Fruit fly (Drosophila melanogaster) whole organism, embryonic: ENCODE data around the gene CG6959.
A peak's percentile ranks its signal among the peaks of the same experiment; 100 is the strongest.

Source experiments
- Bgb ChIP-seq: fragments of 200-800 bp; sonication (Bioruptor generic); IDR thresholded peaks from 2 replicates; pipeline ENCODE4 v1.3.6; 2022; ENCODE audit warnings: missing biosample characterization, missing genetic modification characterization; ENCODE audit not compliant: partially characterized antibody
- CG10462 ChIP-seq: fragments of 200-800 bp; sonication (Bioruptor generic); optimal IDR thresholded peaks from 2 replicates; lab custom pipeline; 2016; ENCODE audit warnings: missing biosample characterization, missing genetic modification characterization
- CG10959 ChIP-seq: fragments of 200-800 bp; sonication (Bioruptor generic); IDR thresholded peaks from 2 replicates; pipeline ENCODE4 v1.3.6; 2022; ENCODE audit warnings: missing biosample characterization, missing genetic modification characterization
- CG11398 ChIP-seq: fragments of 200-800 bp; sonication (Bioruptor generic); optimal IDR thresholded peaks from 2 replicates; lab custom pipeline; 2016; ENCODE audit warnings: missing biosample characterization, missing genetic modification characterization
- CG11695 ChIP-seq: fragments of 200-800 bp; sonication (Bioruptor generic); IDR thresholded peaks from 3 replicates; pipeline ENCODE4 v1.3.6; 2022; ENCODE audit warnings: missing biosample characterization, missing genetic modification characterization
- CG12155 ChIP-seq: fragments of 200-800 bp; sonication (Bioruptor generic); optimal IDR thresholded peaks from 3 replicates; lab custom pipeline; 2016; ENCODE audit warnings: missing biosample characterization, missing genetic modification characterization
- CG1602 ChIP-seq: fragments of 200-800 bp; sonication (Bioruptor generic); optimal IDR thresholded peaks from 3 replicates; lab custom pipeline; 2016; ENCODE audit warnings: missing biosample characterization, missing genetic modification characterization
- CG16779 ChIP-seq: fragments of 200-800 bp; sonication (Bioruptor generic); IDR thresholded peaks from 2 replicates; pipeline ENCODE4 v1.3.6; 2022; ENCODE audit warnings: missing biosample characterization, missing genetic modification characterization
- CG30403 ChIP-seq: fragments of 200-800 bp; sonication (Bioruptor generic); optimal IDR thresholded peaks from 3 replicates; lab custom pipeline; 2016; ENCODE audit warnings: missing biosample characterization, missing genetic modification characterization
- CG32767 ChIP-seq: fragments of 200-800 bp; sonication (Bioruptor generic); IDR thresholded peaks from 2 replicates; pipeline ENCODE4 v1.3.6; 2022; ENCODE audit warnings: missing biosample characterization, missing genetic modification characterization
- CG3407 ChIP-seq: fragments of 200-800 bp; sonication (Bioruptor generic); optimal IDR thresholded peaks from 2 replicates; lab custom pipeline; 2018; ENCODE audit warnings: missing biosample characterization, mild to moderate bottlenecking, missing genetic modification characterization
- CG34224 ChIP-seq: fragments of 200-800 bp; sonication (Bioruptor generic); IDR thresholded peaks from 3 replicates; pipeline ENCODE4 v1.3.6; 2022; ENCODE audit warnings: missing biosample characterization, missing genetic modification characterization; ENCODE audit not compliant: partially characterized antibody
- CG4282 ChIP-seq: fragments of 200-800 bp; sonication (Bioruptor generic); optimal IDR thresholded peaks from 2 replicates; lab custom pipeline; 2016; ENCODE audit warnings: missing biosample characterization, missing genetic modification characterization
- CG4854 ChIP-seq: fragments of 200-800 bp; sonication (Bioruptor generic); optimal IDR thresholded peaks from 2 replicates; lab custom pipeline; 2016; ENCODE audit warnings: missing biosample characterization, missing genetic modification characterization, inconsistent platforms
- CG8290 ChIP-seq, 3 experiments: fragments of 200-800 bp; sonication (Bioruptor generic); optimal IDR thresholded peaks; 2 replicates each; lab custom pipeline; 2016 to 2019; ENCODE audit warnings: missing biosample characterization in 3 of 3, missing genetic modification characterization in 3 of 3, mild to moderate bottlenecking in 2 of 3, moderate library complexity in 1 of 3
- CG9932 ChIP-seq: fragments of 200-800 bp; sonication (Bioruptor generic); IDR thresholded peaks from 2 replicates; pipeline ENCODE4 v1.3.6; 2022; ENCODE audit warnings: missing biosample characterization, missing genetic modification characterization
- D19A ChIP-seq: fragments of 200-800 bp; optimal IDR thresholded peaks from 3 replicates; lab custom pipeline; 2019; ENCODE audit warnings: missing biosample characterization, mild to moderate bottlenecking, missing genetic modification characterization, moderate library complexity
- HLH54F ChIP-seq: fragments of 200-800 bp; sonication (Bioruptor generic); optimal IDR thresholded peaks from 3 replicates; lab custom pipeline; 2016; ENCODE audit warnings: missing biosample characterization, missing genetic modification characterization
- Hsf ChIP-seq: fragments of 200-800 bp; sonication (Bioruptor generic); optimal IDR thresholded peaks from 3 replicates; lab custom pipeline; 2016; ENCODE audit warnings: missing biosample characterization, missing genetic modification characterization
- Mad ChIP-seq: fragments of 200-800 bp; sonication (Bioruptor generic); optimal IDR thresholded peaks from 2 replicates; lab custom pipeline; 2016; ENCODE audit warnings: missing biosample characterization, missing genetic modification characterization
- NFAT ChIP-seq: fragments of 200-800 bp; sonication (Bioruptor generic); IDR thresholded peaks from 2 replicates; pipeline ENCODE4 v1.3.6; 2022; ENCODE audit warnings: missing biosample characterization, missing genetic modification characterization
- Oaz ChIP-seq: fragments of 200-800 bp; sonication (Bioruptor generic); IDR thresholded peaks from 2 replicates; pipeline ENCODE4 v1.3.6; 2022; ENCODE audit warnings: missing biosample characterization, missing genetic modification characterization
- Sox100B ChIP-seq: fragments of 200-800 bp; sonication (Bioruptor generic); optimal IDR thresholded peaks from 3 replicates; lab custom pipeline; 2018; ENCODE audit warnings: missing biosample characterization, mild to moderate bottlenecking, missing genetic modification characterization
- Sry-β ChIP-seq: fragments of 200-800 bp; sonication (Bioruptor generic); optimal IDR thresholded peaks from 2 replicates; lab custom pipeline; 2018; ENCODE audit warnings: missing biosample characterization, mild to moderate bottlenecking, missing genetic modification characterization, moderate library complexity
- Stat92E ChIP-seq, 3 experiments: fragments of >200 bp in 2 of 3; fragments of 200-800 bp in 1 of 3; sonication (Bioruptor generic) in 1 of 3; optimal IDR thresholded peaks; 2 replicates each; lab custom pipeline; 2017 to 2019; ENCODE audit warnings: missing biosample characterization in 3 of 3, missing genetic modification characterization in 3 of 3, mild to moderate bottlenecking in 1 of 3, moderate library complexity in 1 of 3
- Usf ChIP-seq: fragments of 200-800 bp; sonication (Bioruptor generic); optimal IDR thresholded peaks from 2 replicates; lab custom pipeline; 2017; ENCODE audit warnings: missing genotype, missing biosample characterization, missing genetic modification characterization
- Vsx1 ChIP-seq: fragments of 200-800 bp; sonication (Bioruptor generic); optimal IDR thresholded peaks from 2 replicates; lab custom pipeline; 2017; ENCODE audit warnings: missing biosample characterization, mild to moderate bottlenecking, missing genetic modification characterization, missing genetic modification reagents
- bsh ChIP-seq, 2 experiments: fragments of 200-800 bp; sonication (Bioruptor generic); optimal IDR thresholded peaks; 2 replicates each; lab custom pipeline; 2017 to 2018; ENCODE audit warnings: mild to moderate bottlenecking in 2 of 2, missing biosample characterization in 2 of 2, missing genetic modification characterization in 2 of 2, moderate library complexity in 1 of 2
- cas ChIP-seq: fragments of 200-800 bp; sonication (Bioruptor generic); IDR thresholded peaks from 2 replicates; pipeline ENCODE4 v1.3.6; 2022; ENCODE audit warnings: missing biosample characterization, missing genetic modification characterization
- chinmo ChIP-seq: fragments of 200-800 bp; sonication (Bioruptor generic); IDR thresholded peaks from 4 replicates; pipeline ENCODE4 v1.3.6; 2022; ENCODE audit warnings: missing biosample characterization, missing genetic modification characterization; ENCODE audit not compliant: partially characterized antibody
- crp ChIP-seq, 2 experiments: fragments of 200-800 bp; sonication (Bioruptor generic); optimal IDR thresholded peaks; 2 replicates in 1 of 2; 3 replicates in 1 of 2; lab custom pipeline; 2017; ENCODE audit warnings: missing biosample characterization in 2 of 2, missing genetic modification characterization in 2 of 2, mild to moderate bottlenecking in 1 of 2, moderate library complexity in 1 of 2
- eve ChIP-seq, 2 experiments: fragments of >200 bp; optimal IDR thresholded peaks; 2 replicates each; lab custom pipeline; 2017; ENCODE audit warnings: missing biosample characterization in 2 of 2, missing genetic modification characterization in 2 of 2
- gcm ChIP-seq: fragments of 200-800 bp; sonication (Bioruptor generic); optimal IDR thresholded peaks from 2 replicates; lab custom pipeline; 2019; ENCODE audit warnings: missing biosample characterization, mild to moderate bottlenecking, missing genetic modification characterization, moderate library complexity
- gem ChIP-seq: fragments of 200-800 bp; sonication (Bioruptor generic); optimal IDR thresholded peaks from 2 replicates; lab custom pipeline; 2019; ENCODE audit warnings: missing biosample characterization, mild to moderate bottlenecking, missing genetic modification characterization, moderate library complexity
- gsb-n ChIP-seq: fragments of 200-800 bp; sonication (Bioruptor generic); optimal IDR thresholded peaks from 3 replicates; lab custom pipeline; 2018; ENCODE audit warnings: missing biosample characterization, mild to moderate bottlenecking, missing genetic modification characterization
- her ChIP-seq: fragments of 200-800 bp; sonication (Bioruptor generic); optimal IDR thresholded peaks from 2 replicates; lab custom pipeline; 2016; ENCODE audit warnings: missing biosample characterization, missing genetic modification characterization
- jing ChIP-seq: fragments of 200-800 bp; sonication (Bioruptor generic); optimal IDR thresholded peaks from 2 replicates; lab custom pipeline; 2018; ENCODE audit warnings: missing biosample characterization, mild to moderate bottlenecking, missing genetic modification characterization
- lilli ChIP-seq: fragments of 200-800 bp; sonication (Bioruptor generic); optimal IDR thresholded peaks from 3 replicates; lab custom pipeline; 2016; ENCODE audit warnings: missing biosample characterization, missing genetic modification characterization
- odd ChIP-seq: fragments of 200-800 bp; sonication (Bioruptor generic); optimal IDR thresholded peaks from 2 replicates; lab custom pipeline; 2017; ENCODE audit warnings: missing biosample characterization, mild to moderate bottlenecking, missing genetic modification characterization
- onecut ChIP-seq: fragments of 200-800 bp; sonication (Bioruptor generic); IDR thresholded peaks from 2 replicates; pipeline ENCODE4 v1.3.6; 2022; ENCODE audit warnings: missing biosample characterization, missing genetic modification characterization
- pum ChIP-seq: fragments of 200-800 bp; sonication (Bioruptor generic); optimal IDR thresholded peaks from 2 replicates; lab custom pipeline; 2016; ENCODE audit warnings: missing biosample characterization, missing genetic modification characterization
- pzg ChIP-seq: fragments of 200-800 bp; sonication (Bioruptor generic); optimal IDR thresholded peaks from 3 replicates; lab custom pipeline; 2018; ENCODE audit warnings: missing biosample characterization, mild to moderate bottlenecking, missing genetic modification characterization, moderate library complexity
- slbo ChIP-seq: fragments of 200-800 bp; sonication (Bioruptor generic); IDR thresholded peaks from 2 replicates; pipeline ENCODE4 v1.3.6; 2022; ENCODE audit warnings: missing biosample characterization, missing genetic modification characterization
- sna ChIP-seq: fragments of 200-800 bp; sonication (Bioruptor generic); IDR thresholded peaks from 2 replicates; pipeline ENCODE4 v1.3.6; 2022; ENCODE audit warnings: missing biosample characterization, missing genetic modification characterization; ENCODE audit not compliant: partially characterized antibody
- ssp ChIP-seq: fragments of 200-800 bp; sonication (Bioruptor generic); IDR thresholded peaks from 2 replicates; pipeline ENCODE4 v1.3.6; 2022; ENCODE audit warnings: missing biosample characterization, missing genetic modification characterization
- tin ChIP-seq: fragments of 200-800 bp; sonication (Bioruptor generic); optimal IDR thresholded peaks from 3 replicates; lab custom pipeline; 2016; ENCODE audit warnings: missing biosample characterization, missing genetic modification characterization
- ttk ChIP-seq: fragments of 200-800 bp; sonication (Bioruptor generic); IDR thresholded peaks from 2 replicates; pipeline ENCODE4 v2.1.2; 2022; ENCODE audit warnings: missing biosample characterization, missing genetic modification characterization
- usp ChIP-seq: fragments of >200 bp; optimal IDR thresholded peaks from 2 replicates; lab custom pipeline; 2017; ENCODE audit warnings: missing biosample characterization, missing genetic modification characterization

CG6959 gene

dm6 chr3R:11849378-11850249 is 19.6 kb downstream of the CG6959 start (continued):
- peak; percentile 65 for TF ChIP-seq CG4282 (GFP tag; lab: Kevin White, UChicago)
- TF ChIP-seq lilli (GFP tag; lab: Kevin White, UChicago), result peak; percentile 75
- TF ChIP-seq Stat92E (GFP tag; optimal IDR thresholded peaks at IDR 0.05; lab: Kevin White, UChicago), result peak in 1 of 3 experiments; percentile 90
- TF ChIP-seq CG11695 (GFP tag; lab: Robert Waterston, UW), result peak; percentile 74; the same call in 2 of the 3 replicates
- TF ChIP-seq CG16779, result peak; percentile 54; the same call in 1 of the 2 replicates
- TF ChIP-seq chinmo, result no peak
- peak; percentile 38 for TF ChIP-seq Usf (GFP tag; lab: Kevin White, UChicago)
- peak; percentile 88 for TF ChIP-seq D19A (tag; lab: Kevin White, UChicago)
- TF ChIP-seq odd, result peak; percentile 67
- peak; percentile 86 for TF ChIP-seq her (GFP tag; lab: Kevin White, UChicago)
- TF ChIP-seq ttk, result peak; percentile 93
- peak; percentile 84 for TF ChIP-seq CG4854
- TF ChIP-seq CG10462 (GFP tag; lab: Kevin White, UChicago), result peak; percentile 83
- TF ChIP-seq CG11398 (GFP tag; lab: Kevin White, UChicago), result peak; percentile 87
- TF ChIP-seq pum (GFP tag; lab: Kevin White, UChicago), result peak; percentile 90
- peak; percentile 86 for TF ChIP-seq ssp (GFP tag; lab: Robert Waterston, UW)
- TF ChIP-seq CG8290 (GFP tag; optimal IDR thresholded peaks at IDR 0.05; lab: Kevin White, UChicago), result peak; percentile 89
- peak; percentile 63 to 89 for TF ChIP-seq CG8290 (tag; optimal IDR thresholded peaks at IDR 0.05; lab: Kevin White, UChicago)
- TF ChIP-seq NFAT (GFP tag; lab: Robert Waterston, UW), result peak; percentile 36; the same call in 1 of the 2 replicates
- peak; percentile 88 for TF ChIP-seq onecut (GFP tag; lab: Robert Waterston, UW)
- peak; percentile 94 for TF ChIP-seq gem (tag; lab: Kevin White, UChicago)
- peak; percentile 83 for TF ChIP-seq CG32767 (GFP tag; lab: Robert Waterston, UW)
- TF ChIP-seq Sox100B (GFP tag; lab: Kevin White, UChicago), result peak; percentile 90
- TF ChIP-seq Vsx1, result peak; percentile 71
- TF ChIP-seq Bgb (GFP tag; lab: Robert Waterston, UW), result no peak
- peak; percentile 88 for TF ChIP-seq CG30403
- TF ChIP-seq CG1602 (GFP tag; lab: Kevin White, UChicago), result peak; percentile 90
- TF ChIP-seq CG34224 (GFP tag; lab: Robert Waterston, UW), result no peak
- peak; percentile 54; the same call in 1 of the 2 replicates for TF ChIP-seq slbo (GFP tag; lab: Robert Waterston, UW)
- no peak for TF ChIP-seq pzg
- peak in 1 of 2 experiments; percentile 47 for TF ChIP-seq crp (GFP tag; optimal IDR thresholded peaks at IDR 0.05; lab: Kevin White, UChicago)
- TF ChIP-seq CG9932 (GFP tag; lab: Robert Waterston, UW), result no peak
- peak; percentile 86 for TF ChIP-seq Hsf (GFP tag; lab: Kevin White, UChicago)
- peak; percentile 58 for TF ChIP-seq CG12155 (GFP tag; lab: Kevin White, UChicago)
- peak; percentile 91 for TF ChIP-seq jing
- peak; percentile 75 for TF ChIP-seq CG10959 (GFP tag; lab: Robert Waterston, UW)
- TF ChIP-seq tin (GFP tag; lab: Kevin White, UChicago), result peak; percentile 92
- TF ChIP-seq Sry-β, result peak; percentile 64
- TF ChIP-seq usp (GFP tag; lab: Kevin White, UChicago), result no peak
- TF ChIP-seq sna (GFP tag; lab: Robert Waterston, UW), result no peak
- TF ChIP-seq cas (GFP tag; lab: Robert Waterston, UW), result no peak
- peak in 1 of 2 experiments; percentile 95 for TF ChIP-seq eve (GFP tag; optimal IDR thresholded peaks at IDR 0.05; lab: Kevin White, UChicago)
- peak; percentile 94 for TF ChIP-seq CG3407 (GFP tag; lab: Kevin White, UChicago)
- TF ChIP-seq gsb-n (tag; lab: Kevin White, UChicago), result peak; percentile 95
- peak; percentile 67 for TF ChIP-seq Oaz
- TF ChIP-seq bsh (GFP tag; optimal IDR thresholded peaks at IDR 0.05; lab: Kevin White, UChicago), result peak; percentile 73 to 98
- peak; percentile 84 for TF ChIP-seq Mad (GFP tag; lab: Kevin White, UChicago)
- TF ChIP-seq HLH54F (GFP tag; lab: Kevin White, UChicago), result peak; percentile 51
- peak; percentile 86 for TF ChIP-seq gcm (GFP tag; lab: Kevin White, UChicago)
